Fruit fly (Drosophila melanogaster): ENCODE results near the gene colt.
A peak's percentile ranks its signal among the peaks of the same experiment; 100 is the strongest.

Gene colt

DNA sequence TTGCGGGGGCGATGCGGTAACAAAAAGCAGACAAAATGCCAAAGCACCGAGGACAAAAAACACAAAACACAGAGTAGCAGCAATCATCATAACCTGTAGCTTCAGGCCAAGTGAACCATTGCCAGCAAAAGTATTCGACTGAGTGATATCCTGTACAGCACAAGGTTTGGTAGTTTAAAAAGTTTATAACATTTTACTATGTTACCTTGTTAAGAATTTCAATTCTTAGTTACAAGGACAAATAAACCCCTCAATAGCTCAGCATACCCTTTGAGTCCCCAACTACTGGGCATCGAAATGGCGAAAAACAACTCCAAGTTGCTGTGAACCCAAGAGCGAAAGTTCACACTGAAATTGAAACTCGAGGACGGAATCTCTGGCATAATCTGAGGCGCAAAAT lies 46.8 kb downstream of the colt start (continued):
- TF ChIP-seq hb (GFP tag; IDR thresholded peaks at IDR 0.05; ENCODE audit: partially characterized antibody) = no peak
- TF ChIP-seq nom (GFP tag; optimal IDR thresholded peaks at IDR 0.05) = no peak
- peak; percentile 25; the same call in 1 of the 2 replicates for TF ChIP-seq lmd (GFP tag; IDR thresholded peaks at IDR 0.05)
- no peak for TF ChIP-seq nmo (GFP tag; optimal IDR thresholded peaks at IDR 0.05)
- peak; percentile 24; the same call in 1 of the 2 replicates for TF ChIP-seq CG9932 (GFP tag; IDR thresholded peaks at IDR 0.05)
- TF ChIP-seq CG15269 (tag; optimal IDR thresholded peaks at IDR 0.05) = peak; percentile 26
- no peak for TF ChIP-seq CG3065 (GFP tag; optimal IDR thresholded peaks at IDR 0.05)
- TF ChIP-seq CG4730 (GFP tag; IDR thresholded peaks at IDR 0.05) = no peak
- TF ChIP-seq CG2712 (tag; optimal IDR thresholded peaks at IDR 0.05) = no peak
- peak; percentile 17 for TF ChIP-seq Fer1 (GFP tag; optimal IDR thresholded peaks at IDR 0.05)
- no peak for TF ChIP-seq CG2116 (GFP tag; optimal IDR thresholded peaks at IDR 0.05)
- TF ChIP-seq ttk (GFP tag; IDR thresholded peaks at IDR 0.05) = peak; percentile 33; the same call in 1 of the 2 replicates
- no peak for TF ChIP-seq tna (GFP tag; IDR thresholded peaks at IDR 0.05; ENCODE audit: partially characterized antibody)
- TF ChIP-seq CG17186 (GFP tag; optimal IDR thresholded peaks at IDR 0.05) = no peak
- no peak for TF ChIP-seq CG3838 (GFP tag; optimal IDR thresholded peaks at IDR 0.05)
- TF ChIP-seq CG1603 (tag; optimal IDR thresholded peaks at IDR 0.05) = peak; percentile 31
- TF ChIP-seq CG15479 (GFP tag; optimal IDR thresholded peaks at IDR 0.05) = no peak
- TF ChIP-seq Ravus (GFP tag; IDR thresholded peaks at IDR 0.05) = no peak
- no peak for TF ChIP-seq Taf1 (GFP tag; IDR thresholded peaks at IDR 0.05)
- TF ChIP-seq toy (GFP tag; IDR thresholded peaks at IDR 0.05) = no peak
- TF ChIP-seq ftz-f1 (GFP tag; optimal IDR thresholded peaks at IDR 0.05) = no peak
- peak; percentile 5 for TF ChIP-seq CG13624 (GFP tag; optimal IDR thresholded peaks at IDR 0.05)
- TF ChIP-seq croc (GFP tag; conservative IDR thresholded peaks at IDR 0.05) = no peak
- no peak for TF ChIP-seq CG10274 (GFP tag; optimal IDR thresholded peaks at IDR 0.05)
- TF ChIP-seq CG10959 (GFP tag; IDR thresholded peaks at IDR 0.05) = no peak
- TF ChIP-seq eyg (GFP tag; optimal IDR thresholded peaks at IDR 0.05) = no peak
- no peak for TF ChIP-seq insv (GFP tag; optimal IDR thresholded peaks at IDR 0.05)
- TF ChIP-seq mam (GFP tag; optimal IDR thresholded peaks at IDR 0.05) = peak; percentile 31
- TF ChIP-seq chif (GFP tag; optimal IDR thresholded peaks at IDR 0.05) = no peak
- TF ChIP-seq grn (GFP tag; optimal IDR thresholded peaks at IDR 0.05) = no peak
- TF ChIP-seq vnd (GFP tag; IDR thresholded peaks at IDR 0.05; ENCODE audit: partially characterized antibody) = no peak
- no peak for TF ChIP-seq Eip74EF (GFP tag; optimal IDR thresholded peaks at IDR 0.05)
- TF ChIP-seq grau (tag; optimal IDR thresholded peaks at IDR 0.05) = peak; percentile 31
- TF ChIP-seq CG6272 (GFP tag; IDR thresholded peaks at IDR 0.05) = no peak
- no peak for TF ChIP-seq repo (GFP tag; optimal IDR thresholded peaks at IDR 0.05)
- TF ChIP-seq CG14014 (GFP tag; IDR thresholded peaks at IDR 0.05) = 0 out of 2 replicates have a peak, but pooled peaks have one; percentile 28
- no peak for TF ChIP-seq CG15601 (tag; optimal IDR thresholded peaks at IDR 0.05)
- no peak for TF ChIP-seq CG2202 (tag; optimal IDR thresholded peaks at IDR 0.05)
- no peak for TF ChIP-seq YL-1 (GFP tag; optimal IDR thresholded peaks at IDR 0.05)
- TF ChIP-seq slbo (GFP tag; IDR thresholded peaks at IDR 0.05) = peak; percentile 68; the same call in 1 of the 2 replicates
- no peak for TF ChIP-seq Dad (GFP tag; optimal IDR thresholded peaks at IDR 0.05)
- TF ChIP-seq CG12769 (tag; optimal IDR thresholded peaks at IDR 0.05) = peak; percentile 64
- TF ChIP-seq CG13424 (tag; optimal IDR thresholded peaks at IDR 0.05) = peak; percentile 8
- TF ChIP-seq schlank (tag; optimal IDR thresholded peaks at IDR 0.05) = no peak
- no peak for TF ChIP-seq maf-S (GFP tag; optimal IDR thresholded peaks at IDR 0.05)
- TF ChIP-seq pho (GFP tag; optimal IDR thresholded peaks at IDR 0.05) = peak; percentile 13
- TF ChIP-seq CoRest (tag; optimal IDR thresholded peaks at IDR 0.05) = no peak
- peak; percentile 45 for TF ChIP-seq gem (tag; optimal IDR thresholded peaks at IDR 0.05)
- TF ChIP-seq Sox102F (GFP tag; optimal IDR thresholded peaks at IDR 0.05) = peak; percentile 19
- 0 out of 3 replicates have a peak, but pooled peaks have one; percentile 42 for TF ChIP-seq CG11456 (GFP tag; IDR thresholded peaks at IDR 0.05)
- TF ChIP-seq Dp (GFP tag; optimal IDR thresholded peaks at IDR 0.05) = no peak
